Worm (Caenorhabditis elegans): ENCODE data around the gene F34H10.1.

Gene F34H10.1

DNA sequence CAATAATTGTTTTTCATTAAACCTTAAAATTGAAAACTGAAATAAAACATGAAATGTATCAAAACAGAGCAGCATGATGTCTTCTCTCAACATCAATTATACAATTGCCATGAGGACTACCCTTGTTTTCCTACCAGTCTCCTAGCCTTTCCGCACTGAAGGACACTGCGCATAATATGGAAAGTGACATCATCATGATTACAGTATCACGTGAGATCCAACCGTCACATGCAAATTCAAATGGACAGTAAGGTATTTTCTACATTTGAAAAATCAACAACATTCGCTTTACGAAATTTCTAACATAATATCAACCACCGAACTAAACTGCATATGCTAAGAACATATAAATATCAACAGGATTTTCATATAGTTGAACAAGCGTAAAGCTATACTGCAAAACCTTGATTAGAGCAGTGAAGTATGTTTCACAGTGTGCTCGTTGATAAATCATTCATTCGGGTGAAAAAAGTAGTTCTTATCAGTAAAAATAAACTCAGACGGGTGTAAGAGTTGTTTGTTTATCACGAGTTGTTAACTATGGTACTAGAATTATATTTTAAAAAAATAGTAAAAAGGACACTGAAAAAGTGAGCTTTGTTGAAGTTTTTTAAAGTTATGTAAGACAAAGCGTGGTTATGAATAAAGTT, 13.0 kb downstream of the F34H10.1 start (continued):
- no peak for TF ChIP-seq zip-2 (tag; optimal IDR thresholded peaks at IDR 0.05)
- peak; percentile 71 for TF ChIP-seq hlh-30 (tag; optimal IDR thresholded peaks at IDR 0.05; ENCODE audit: insufficient read depth)
- peak in 1 of 2 experiments; percentile 32 for TF ChIP-seq mdl-1 (tag; optimal IDR thresholded peaks at IDR 0.05)
- TF ChIP-seq dmd-9 (GFP tag; IDR thresholded peaks at IDR 0.05), result no peak
- TF ChIP-seq lsy-2 (tag; optimal IDR thresholded peaks at IDR 0.05), result peak in 1 of 2 experiments; percentile 24
- TF ChIP-seq nhr-77 (tag; optimal IDR thresholded peaks at IDR 0.05), result no peak
- TF ChIP-seq lin-39 (tag; optimal IDR thresholded peaks at IDR 0.05), result no peak
- TF ChIP-seq tra-1 (GFP tag; IDR thresholded peaks at IDR 0.05), result no peak
- TF ChIP-seq mes-2 (tag; optimal IDR thresholded peaks at IDR 0.05; ENCODE audit: poor library complexity, severe bottlenecking), result no peak
- TF ChIP-seq Y5F2A.4 (GFP tag; optimal IDR thresholded peaks at IDR 0.05), result no peak
- peak in 1 of 2 experiments; percentile 58 for TF ChIP-seq unc-62 (GFP tag; optimal IDR thresholded peaks at IDR 0.05 in 1 of 2)
- TF ChIP-seq unc-62 (tag; optimal IDR thresholded peaks at IDR 0.05), result no peak
- peak in 1 of 2 experiments; percentile 8 for TF ChIP-seq hif-1 (tag; optimal IDR thresholded peaks at IDR 0.05)
- TF ChIP-seq nhr-28 (tag; optimal IDR thresholded peaks at IDR 0.05), result peak; percentile 60

ce11 chrX:9640902-9641301, 15.0 kb downstream of the F34H10.1 start:
- TF ChIP-seq ama-1 (optimal IDR thresholded peaks at IDR 0.05) (no peak), lsy-2 (tag; optimal IDR thresholded peaks at IDR 0.05) (peak in 1 of 2 experiments; percentile 0), lin-13 (GFP tag; optimal IDR thresholded peaks at IDR 0.05) (no peak)

DNA sequence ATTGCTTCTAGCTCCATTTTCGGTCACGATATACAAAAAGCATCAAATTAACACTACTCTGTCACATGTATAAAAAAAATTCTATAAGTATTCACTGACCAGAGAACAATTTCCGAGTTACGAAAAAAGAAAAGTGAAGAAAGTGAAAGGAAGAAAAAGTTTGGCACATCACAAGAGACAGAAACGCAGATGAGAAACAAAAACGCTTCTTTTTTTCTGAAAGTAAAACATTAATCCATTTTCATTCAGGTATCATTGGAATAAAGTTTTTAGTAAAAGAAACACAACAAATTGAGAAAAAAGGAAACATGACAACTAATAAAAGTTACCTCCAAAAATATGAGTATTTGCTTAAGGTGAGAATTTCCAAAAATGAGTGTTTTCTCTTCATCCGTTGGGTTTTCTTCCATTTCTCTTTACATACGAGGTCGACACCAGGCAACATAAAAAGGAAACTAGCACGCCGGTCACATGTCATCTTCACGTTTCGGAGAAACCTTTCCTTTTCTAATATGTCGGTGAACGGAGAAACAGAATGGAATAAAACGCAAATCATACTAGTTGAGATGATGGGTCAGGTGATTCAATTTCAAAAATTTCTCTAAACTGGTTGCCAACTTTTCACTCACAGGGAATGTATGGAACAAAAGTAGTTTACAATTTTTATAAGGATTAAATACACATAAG, 17.0 kb downstream of the F34H10.1 start:
- TF ChIP-seq nhr-25 (tag; optimal IDR thresholded peaks at IDR 0.05; ENCODE audit: borderline replicate concordance, insufficient read depth) (peak; percentile 43), nhr-6 (tag; optimal IDR thresholded peaks at IDR 0.05) (no peak), hlh-30 (tag; optimal IDR thresholded peaks at IDR 0.05; ENCODE audit: insufficient read depth) (peak; percentile 75), nhr-28 (tag; optimal IDR thresholded peaks at IDR 0.05) (peak; percentile 40), dmd-8 (GFP tag; IDR thresholded peaks at IDR 0.05) (no peak), saeg-2 (GFP tag; IDR thresholded peaks at IDR 0.05) (no peak), egl-43 (GFP tag; IDR thresholded peaks at IDR 0.05) (no peak), unc-62 (GFP tag; optimal IDR thresholded peaks at IDR 0.05 in 1 of 2) (peak in 1 of 2 experiments; percentile 94), unc-62 (tag; optimal IDR thresholded peaks at IDR 0.05) (no peak), Y48G9A.11 (GFP tag; IDR thresholded peaks at IDR 0.05) (no peak), unc-130 (GFP tag; optimal IDR thresholded peaks at IDR 0.05) (no peak), aha-1 (tag) (peak; percentile 89), mep-1 (tag; optimal IDR thresholded peaks at IDR 0.05) (peak; percentile 17), mdl-1 (tag; optimal IDR thresholded peaks at IDR 0.05) (peak in 1 of 2 experiments; percentile 54)

ce11 chrX:9648098-9648574, 22.2 kb downstream of the F34H10.1 start, which contains the start of gene F34H10.4:
Gene F34H10.4, plus strand, starts transcription at chrX:9648524.
- TF ChIP-seq nhr-42 (GFP tag; IDR thresholded peaks at IDR 0.05) (no peak), nhr-48 (tag; optimal IDR thresholded peaks at IDR 0.05) (no peak), unc-62 (GFP tag; optimal IDR thresholded peaks at IDR 0.05 in 1 of 2) (peak in 1 of 2 experiments; percentile 67), unc-62 (tag; optimal IDR thresholded peaks at IDR 0.05) (no peak), dmd-6 (GFP tag; IDR thresholded peaks at IDR 0.05) (no peak), fkh-10 (GFP tag; optimal IDR thresholded peaks at IDR 0.05) (peak; percentile 85)

- TF ChIP-seq lir-3 (tag; optimal IDR thresholded peaks at IDR 0.05), result no peak
- peak in 1 of 2 experiments; percentile 48 for TF ChIP-seq unc-62 (GFP tag; optimal IDR thresholded peaks at IDR 0.05 in 1 of 2)
- TF ChIP-seq unc-62 (tag; optimal IDR thresholded peaks at IDR 0.05), result no peak
Observed at ce11 chrX:9653016-9653415, 27.1 kb downstream of the F34H10.1 start, which contains the start of gene aex-2. Gene aex-2, minus strand, starts transcription at chrX:9653116.
